Fruit fly (Drosophila melanogaster) whole organism, embryonic: Measurements from ENCODE around the gene ebi.

ENCODE experiments used
- B-H1 ChIP-seq: fragments of 200-800 bp; sonication (Bioruptor generic); IDR thresholded peaks from 3 replicates; pipeline ENCODE4 v1.3.6; 2022; ENCODE audit warnings: missing biosample characterization, missing genetic modification characterization
- CG12071 ChIP-seq: fragments of 200-800 bp; sonication (Bioruptor generic); optimal IDR thresholded peaks from 3 replicates; lab custom pipeline; 2018; ENCODE audit warnings: missing biosample characterization, mild to moderate bottlenecking, missing genetic modification characterization
- CG12744 ChIP-seq: fragments of 200-800 bp; sonication (Bioruptor generic); optimal IDR thresholded peaks from 2 replicates; lab custom pipeline; 2016; ENCODE audit warnings: missing biosample characterization, missing genetic modification characterization
- CG12942 ChIP-seq: fragments of 200-800 bp; sonication (Bioruptor generic); optimal IDR thresholded peaks from 3 replicates; lab custom pipeline; 2016; ENCODE audit warnings: missing biosample characterization, missing genetic modification characterization
- CG13123 ChIP-seq: fragments of 200-800 bp; sonication (Bioruptor generic); optimal IDR thresholded peaks from 2 replicates; lab custom pipeline; 2016; ENCODE audit warnings: missing biosample characterization, missing genetic modification characterization
- CG14710 ChIP-seq: fragments of 200-800 bp; sonication (Bioruptor generic); optimal IDR thresholded peaks from 3 replicates; lab custom pipeline; 2019; ENCODE audit warnings: missing biosample characterization, mild to moderate bottlenecking, missing genetic modification characterization, moderate library complexity
- CG1529 ChIP-seq: fragments of 200-800 bp; sonication (Bioruptor generic); optimal IDR thresholded peaks from 3 replicates; lab custom pipeline; 2018; ENCODE audit warnings: missing biosample characterization, missing genetic modification characterization
- CG15479 ChIP-seq: fragments of 200-800 bp; sonication (Bioruptor generic); optimal IDR thresholded peaks from 3 replicates; lab custom pipeline; 2019; ENCODE audit warnings: missing biosample characterization, mild to moderate bottlenecking, missing genetic modification characterization, moderate library complexity
- CG15696 ChIP-seq: fragments of 200-800 bp; sonication (Bioruptor generic); optimal IDR thresholded peaks from 2 replicates; lab custom pipeline; 2019; ENCODE audit warnings: missing biosample characterization, mild to moderate bottlenecking, missing genetic modification characterization, moderate library complexity
- CG17186 ChIP-seq: fragments of 200-800 bp; sonication (Bioruptor generic); optimal IDR thresholded peaks from 3 replicates; lab custom pipeline; 2017; ENCODE audit warnings: missing biosample characterization, missing genetic modification reagents, missing genetic modification characterization
- CG33213 ChIP-seq: fragments of 200-800 bp; sonication (Bioruptor generic); optimal IDR thresholded peaks from 3 replicates; lab custom pipeline; 2016; ENCODE audit warnings: missing biosample characterization, missing genetic modification characterization
- CG7745 ChIP-seq: fragments of 200-800 bp; sonication (Bioruptor generic); optimal IDR thresholded peaks from 2 replicates; lab custom pipeline; 2018; ENCODE audit warnings: missing biosample characterization, mild to moderate bottlenecking, missing genetic modification characterization, moderate library complexity
- CG7839 ChIP-seq: fragments of 200-800 bp; sonication (Bioruptor generic); optimal IDR thresholded peaks from 3 replicates; lab custom pipeline; 2018; ENCODE audit warnings: missing biosample characterization, mild to moderate bottlenecking, missing genetic modification characterization, moderate library complexity
- CG8281 ChIP-seq: fragments of 200-800 bp; sonication (Bioruptor generic); optimal IDR thresholded peaks from 2 replicates; lab custom pipeline; 2018; ENCODE audit warnings: missing biosample characterization, mild to moderate bottlenecking, missing genetic modification characterization, moderate library complexity
- CG8924 ChIP-seq: fragments of 200-800 bp; optimal IDR thresholded peaks from 3 replicates; lab custom pipeline; 2019; ENCODE audit warnings: missing biosample characterization, mild to moderate bottlenecking, missing genetic modification characterization, moderate library complexity
- CG8944 ChIP-seq: fragments of 200-800 bp; sonication (Bioruptor generic); optimal IDR thresholded peaks from 3 replicates; lab custom pipeline; 2016; ENCODE audit warnings: missing biosample characterization, missing genetic modification characterization
- CG9609 ChIP-seq: fragments of 200-800 bp; sonication (Bioruptor generic); optimal IDR thresholded peaks from 3 replicates; lab custom pipeline; 2016; ENCODE audit warnings: missing biosample characterization, missing genetic modification characterization
- Chrac-16 ChIP-seq: fragments of 200-800 bp; sonication (Bioruptor generic); optimal IDR thresholded peaks from 3 replicates; lab custom pipeline; 2016; ENCODE audit warnings: missing biosample characterization, missing genetic modification characterization
- Dfd ChIP-seq, 2 experiments: fragments of >200 bp; optimal IDR thresholded peaks; 2 replicates each; lab custom pipeline; 2017; ENCODE audit warnings: missing biosample characterization in 2 of 2, missing genetic modification characterization in 2 of 2
- Lhr ChIP-seq: fragments of 200-800 bp; sonication (Bioruptor generic); optimal IDR thresholded peaks from 3 replicates; lab custom pipeline; 2017; ENCODE audit warnings: mild to moderate bottlenecking, missing biosample characterization, missing genetic modification reagents, missing genetic modification characterization
- Med ChIP-seq: fragments of 200-800 bp; sonication (Bioruptor generic); peaks from one replicate; lab custom pipeline; 2016; ENCODE audit warnings: missing biosample characterization, missing genetic modification characterization, mild to moderate bottlenecking, inconsistent platforms, moderate library complexity
- Mes4 ChIP-seq: fragments of 200-800 bp; sonication (Bioruptor generic); optimal IDR thresholded peaks from 2 replicates; lab custom pipeline; 2016; ENCODE audit warnings: missing biosample characterization, missing genetic modification characterization
- Opbp ChIP-seq: fragments of 200-800 bp; sonication (Bioruptor generic); IDR thresholded peaks from 3 replicates; pipeline ENCODE4 v1.3.6; 2022; ENCODE audit warnings: missing biosample characterization, missing genetic modification characterization; ENCODE audit not compliant: partially characterized antibody
- Sin3A ChIP-seq: fragments of >200 bp; optimal IDR thresholded peaks from 2 replicates; lab custom pipeline; 2018
- cad ChIP-seq: fragments of >200 bp; optimal IDR thresholded peaks from 2 replicates; lab custom pipeline; 2017; ENCODE audit warnings: missing biosample characterization, missing genetic modification characterization
- corto ChIP-seq: fragments of 200-800 bp; sonication (Bioruptor generic); optimal IDR thresholded peaks from 2 replicates; lab custom pipeline; 2016; ENCODE audit warnings: missing biosample characterization, mild to moderate bottlenecking, missing genetic modification characterization, moderate library complexity
- croc ChIP-seq: fragments of 200-800 bp; sonication (Bioruptor generic); conservative IDR thresholded peaks from 3 replicates; pipeline ENCODE4 v1.3.6; 2022; ENCODE audit warnings: missing biosample characterization, missing genetic modification characterization
- crol ChIP-seq: fragments of 200-800 bp; sonication (Bioruptor generic); IDR thresholded peaks from 2 replicates; pipeline ENCODE4 v1.3.6; 2022; ENCODE audit warnings: missing biosample characterization, missing genetic modification characterization
- dmrt99B ChIP-seq: fragments of 200-800 bp; sonication (Bioruptor generic); optimal IDR thresholded peaks from 2 replicates; lab custom pipeline; 2018; ENCODE audit warnings: missing biosample characterization, mild to moderate bottlenecking, missing genetic modification characterization, moderate library complexity
- en ChIP-seq: fragments of 200-800 bp; sonication (Bioruptor generic); optimal IDR thresholded peaks from 2 replicates; lab custom pipeline; 2016; ENCODE audit warnings: missing biosample characterization, missing genetic modification characterization
- eve ChIP-seq, 2 experiments: fragments of >200 bp; optimal IDR thresholded peaks; 2 replicates each; lab custom pipeline; 2017; ENCODE audit warnings: missing biosample characterization in 2 of 2, missing genetic modification characterization in 2 of 2
- grn ChIP-seq: fragments of 200-800 bp; sonication (Bioruptor generic); optimal IDR thresholded peaks from 3 replicates; lab custom pipeline; 2017; ENCODE audit warnings: missing biosample characterization, missing genetic modification characterization
- jigr1 ChIP-seq: fragments of 200-800 bp; sonication (Bioruptor generic); IDR thresholded peaks from 3 replicates; pipeline ENCODE4 v1.3.6; 2022; ENCODE audit warnings: missing biosample characterization, missing genetic modification characterization
- jumu ChIP-seq: fragments of 200-800 bp; sonication (Bioruptor generic); optimal IDR thresholded peaks from 3 replicates; lab custom pipeline; 2016; ENCODE audit warnings: missing biosample characterization, missing genetic modification characterization
- ken ChIP-seq: fragments of 200-800 bp; sonication (Bioruptor generic); IDR thresholded peaks from 3 replicates; pipeline ENCODE4 v1.3.6; 2022; ENCODE audit warnings: missing biosample characterization, missing genetic modification characterization
- kni ChIP-seq: fragments of 200-800 bp; sonication (Bioruptor generic); optimal IDR thresholded peaks from 3 replicates; lab custom pipeline; 2017; ENCODE audit warnings: mild to moderate bottlenecking, missing biosample characterization, missing genetic modification reagents, missing genetic modification characterization
- odd ChIP-seq: fragments of 200-800 bp; sonication (Bioruptor generic); optimal IDR thresholded peaks from 2 replicates; lab custom pipeline; 2017; ENCODE audit warnings: missing biosample characterization, mild to moderate bottlenecking, missing genetic modification characterization
- pb ChIP-seq: fragments of 200-800 bp; sonication (Bioruptor generic); optimal IDR thresholded peaks from 3 replicates; lab custom pipeline; 2016; ENCODE audit warnings: missing biosample characterization, missing genetic modification characterization
- pnt ChIP-seq: fragments of 200-800 bp; sonication (Bioruptor generic); optimal IDR thresholded peaks from 3 replicates; lab custom pipeline; 2016; ENCODE audit warnings: missing biosample characterization, missing genetic modification characterization
- prd ChIP-seq, 3 experiments: fragments of >200 bp in 2 of 3; fragments of 200-800 bp in 1 of 3; sonication (Bioruptor generic) in 1 of 3; optimal IDR thresholded peaks in 2 of 3; IDR thresholded peaks in 1 of 3; 2 replicates in 2 of 3; 3 replicates in 1 of 3; pipeline versions ENCODE4 v1.3.6 to Lab custom; 2017 to 2022; ENCODE audit warnings: missing biosample characterization in 1 of 3, missing genetic modification characterization in 1 of 3
- salm ChIP-seq: fragments of 200-800 bp; sonication (Bioruptor generic); optimal IDR thresholded peaks from 2 replicates; lab custom pipeline; 2018; ENCODE audit warnings: missing biosample characterization, mild to moderate bottlenecking, missing genetic modification characterization
- sd ChIP-seq: fragments of 200-800 bp; sonication (Bioruptor generic); optimal IDR thresholded peaks from 3 replicates; lab custom pipeline; 2018; ENCODE audit warnings: missing biosample characterization, mild to moderate bottlenecking, missing genetic modification characterization, moderate library complexity
- slp2 ChIP-seq: fragments of 200-800 bp; sonication (Bioruptor generic); optimal IDR thresholded peaks from 2 replicates; lab custom pipeline; 2016; ENCODE audit warnings: missing biosample characterization, missing genetic modification characterization
- sr ChIP-seq: fragments of 200-800 bp; sonication (Bioruptor generic); IDR thresholded peaks from 3 replicates; pipeline ENCODE4 v1.3.6; 2022; ENCODE audit warnings: missing biosample characterization, missing genetic modification characterization
- ssp ChIP-seq: fragments of 200-800 bp; sonication (Bioruptor generic); IDR thresholded peaks from 2 replicates; pipeline ENCODE4 v1.3.6; 2022; ENCODE audit warnings: missing biosample characterization, missing genetic modification characterization
- toy ChIP-seq: fragments of 200-800 bp; sonication (Bioruptor generic); IDR thresholded peaks from 2 replicates; pipeline ENCODE4 v1.3.6; 2022; ENCODE audit warnings: missing biosample characterization, missing genetic modification characterization
- unpg ChIP-seq: fragments of 200-800 bp; sonication (Bioruptor generic); optimal IDR thresholded peaks from 3 replicates; lab custom pipeline; 2018; ENCODE audit warnings: missing biosample characterization, mild to moderate bottlenecking, missing genetic modification characterization, moderate library complexity
- zen2 ChIP-seq: fragments of 200-800 bp; sonication (Bioruptor generic); IDR thresholded peaks from 3 replicates; pipeline ENCODE4 v1.3.6; 2022; ENCODE audit warnings: missing biosample characterization, missing genetic modification characterization; ENCODE audit not compliant: partially characterized antibody

ebi gene

dm6 chr2L:441455-441730, 26.5 kb downstream of the ebi start:
- TF ChIP-seq sd (tag; lab: Kevin White, UChicago) (peak; percentile 26), Med (GFP tag; lab: Kevin White, UChicago) (peak; percentile 30), CG7745 (tag; lab: Kevin White, UChicago) (peak; percentile 51), kni (GFP tag; lab: Kevin White, UChicago) (peak; percentile 13), Opbp (GFP tag; lab: Robert Waterston, UW) (0 out of 3 replicates have a peak, but pooled peaks have one; percentile 27), toy (GFP tag; lab: Robert Waterston, UW) (no peak)

dm6 chr2L:441927-442691, 27.2 kb downstream of the ebi start:
- TF ChIP-seq ken (GFP tag; lab: Robert Waterston, UW) = peak; percentile 91
- peak; percentile 63 for TF ChIP-seq CG13123 (GFP tag; lab: Kevin White, UChicago)
- peak; percentile 81 for TF ChIP-seq jumu (GFP tag; lab: Kevin White, UChicago)
- TF ChIP-seq Sin3A = no peak
- peak; percentile 64; the same call in 2 of the 3 replicates for TF ChIP-seq B-H1 (GFP tag; lab: Robert Waterston, UW)
- TF ChIP-seq CG15696 = peak; percentile 74
- peak; percentile 63 for TF ChIP-seq CG15479 (GFP tag; lab: Kevin White, UChicago)
- TF ChIP-seq CG14710 (tag; lab: Kevin White, UChicago) = peak; percentile 85
- peak; percentile 67 for TF ChIP-seq pb
- TF ChIP-seq CG12071 (GFP tag; lab: Kevin White, UChicago) = peak; percentile 73
- peak; percentile 73 for TF ChIP-seq salm (tag; lab: Kevin White, UChicago)
- peak; percentile 79 for TF ChIP-seq CG12942 (GFP tag; lab: Kevin White, UChicago)
- TF ChIP-seq CG9609 (GFP tag; lab: Kevin White, UChicago) = peak; percentile 85
- peak; percentile 94 for TF ChIP-seq Med (GFP tag; lab: Kevin White, UChicago)
- TF ChIP-seq dmrt99B (tag; lab: Kevin White, UChicago) = peak; percentile 92
- no peak for TF ChIP-seq prd (optimal IDR thresholded peaks at IDR 0.05; lab: Kevin White, UChicago)
- TF ChIP-seq prd (GFP tag; IDR thresholded peaks at IDR 0.05; lab: Robert Waterston, UW) = peak; percentile 92
- no peak for TF ChIP-seq unpg (GFP tag; lab: Kevin White, UChicago)
- TF ChIP-seq crol (GFP tag; lab: Robert Waterston, UW) = peak; percentile 77
- no peak for TF ChIP-seq cad (GFP tag; lab: Kevin White, UChicago)
- peak; percentile 42 for TF ChIP-seq CG17186 (GFP tag; lab: Kevin White, UChicago)
- TF ChIP-seq ssp = peak; percentile 70
- TF ChIP-seq CG8944 (GFP tag; lab: Kevin White, UChicago) = peak; percentile 87
- TF ChIP-seq jigr1 (GFP tag; lab: Robert Waterston, UW) = peak; percentile 64; the same call in 1 of the 3 replicates
- TF ChIP-seq CG12744 (GFP tag; lab: Kevin White, UChicago) = peak; percentile 36
- TF ChIP-seq CG8281 (tag; lab: Kevin White, UChicago) = peak; percentile 47
- peak; percentile 78 for TF ChIP-seq croc (GFP tag; lab: Robert Waterston, UW)
- peak; percentile 84 for TF ChIP-seq Chrac-16 (GFP tag; lab: Kevin White, UChicago)
- TF ChIP-seq en (GFP tag; lab: Kevin White, UChicago) = peak; percentile 61
- TF ChIP-seq grn (GFP tag; lab: Kevin White, UChicago) = no peak
- peak; percentile 83 for TF ChIP-seq slp2
- TF ChIP-seq Lhr = no peak
- TF ChIP-seq corto (GFP tag; lab: Kevin White, UChicago) = peak; percentile 92
- no peak for TF ChIP-seq zen2 (GFP tag; lab: Robert Waterston, UW)
- TF ChIP-seq pnt = peak; percentile 90
- peak; percentile 67 for TF ChIP-seq CG33213
- TF ChIP-seq CG7839 (tag; lab: Kevin White, UChicago) = peak; percentile 82
- TF ChIP-seq odd (GFP tag; lab: Kevin White, UChicago) = peak; percentile 56
- TF ChIP-seq Dfd (GFP tag; optimal IDR thresholded peaks at IDR 0.05; lab: Kevin White, UChicago) = no peak
- TF ChIP-seq sr = peak; percentile 81
- TF ChIP-seq Mes4 (GFP tag; lab: Kevin White, UChicago) = peak; percentile 80
- TF ChIP-seq CG8924 (tag; lab: Kevin White, UChicago) = peak; percentile 84
- TF ChIP-seq CG1529 (GFP tag; lab: Kevin White, UChicago) = peak; percentile 81
- no peak for TF ChIP-seq eve (GFP tag; optimal IDR thresholded peaks at IDR 0.05; lab: Kevin White, UChicago)
